Fruit fly (Drosophila melanogaster): Measurements from ENCODE around the gene CG42553.
A peak's percentile ranks its signal among the peaks of the same experiment; 100 is the strongest.
"Not testable (repeated sequence)": the region's sequence is repeated elsewhere in the genome, so short reads cannot be mapped to it uniquely, and the experiment has no call there.

The CG42553 gene

dm6 chr3L:857063-858015 is 23.4 kb downstream of the CG42553 start, which contains the start of gene dpr20:
dpr20 (minus strand) TSS chr3L:857248.
- TF ChIP-seq dmrt93B (GFP tag; optimal IDR thresholded peaks at IDR 0.05): peak; percentile 6
- TF ChIP-seq sage (GFP tag; optimal IDR thresholded peaks at IDR 0.05): no peak
- no peak for TF ChIP-seq dl (GFP tag; optimal IDR thresholded peaks at IDR 0.05; ENCODE audit: insufficient read depth in 1 of 2, partially characterized antibody in 2 of 2)
- peak; percentile 42 for TF ChIP-seq br (GFP tag; optimal IDR thresholded peaks at IDR 0.05)
- peak; percentile 26 for TF ChIP-seq psq (GFP tag; optimal IDR thresholded peaks at IDR 0.05)
- peak; percentile 32 for TF ChIP-seq Hnf4 (GFP tag; optimal IDR thresholded peaks at IDR 0.05)
- TF ChIP-seq OdsH (GFP tag; optimal IDR thresholded peaks at IDR 0.05): peak; percentile 37
- no peak for TF ChIP-seq brk (GFP tag; optimal IDR thresholded peaks at IDR 0.05)
- peak; percentile 57 for TF ChIP-seq fru (GFP tag; optimal IDR thresholded peaks at IDR 0.05)
- TF ChIP-seq Dfd (GFP tag; optimal IDR thresholded peaks at IDR 0.05): no peak
- TF ChIP-seq sv (GFP tag; optimal IDR thresholded peaks at IDR 0.05): peak; percentile 57
- TF ChIP-seq CG32264 (GFP tag; optimal IDR thresholded peaks at IDR 0.05): peak; percentile 35
- peak; percentile 43 for TF ChIP-seq woc (GFP tag; optimal IDR thresholded peaks at IDR 0.05)
- no peak for TF ChIP-seq Hr83 (GFP tag; optimal IDR thresholded peaks at IDR 0.05; ENCODE audit: poor library complexity, severe bottlenecking)
- no peak for TF ChIP-seq Hr78 (GFP tag; optimal IDR thresholded peaks at IDR 0.05)
- TF ChIP-seq jim (GFP tag; optimal IDR thresholded peaks at IDR 0.05): no peak
- no peak for TF ChIP-seq Abd-B (GFP tag; optimal IDR thresholded peaks at IDR 0.05)
- TF ChIP-seq HLH106 (tag; optimal IDR thresholded peaks at IDR 0.05): peak; percentile 73
- no peak for TF ChIP-seq Myc (optimal IDR thresholded peaks at IDR 0.05)
- no peak for TF ChIP-seq tai (GFP tag; optimal IDR thresholded peaks at IDR 0.05)
- peak; percentile 20 for TF ChIP-seq CG9705 (GFP tag; optimal IDR thresholded peaks at IDR 0.05)
- no peak for TF ChIP-seq Vsx2 (GFP tag; optimal IDR thresholded peaks at IDR 0.05; ENCODE audit: partially characterized antibody)
- TF ChIP-seq Dif (GFP tag; optimal IDR thresholded peaks at IDR 0.05; ENCODE audit: partially characterized antibody): no peak
- TF ChIP-seq CrebA (GFP tag; optimal IDR thresholded peaks at IDR 0.05; ENCODE audit: borderline replicate concordance): no peak
- TF ChIP-seq Rel (GFP tag; optimal IDR thresholded peaks at IDR 0.05): no peak
- TF ChIP-seq Rel (tag; optimal IDR thresholded peaks at IDR 0.05): peak; percentile 32
- peak; percentile 48 for TF ChIP-seq Sp1 (GFP tag; optimal IDR thresholded peaks at IDR 0.05)
- TF ChIP-seq N (GFP tag; optimal IDR thresholded peaks at IDR 0.05): no peak
- peak; percentile 67 for TF ChIP-seq rgr (GFP tag; optimal IDR thresholded peaks at IDR 0.05)
- no peak for TF ChIP-seq dsf (GFP tag; optimal IDR thresholded peaks at IDR 0.05; ENCODE audit: borderline replicate concordance)
- TF ChIP-seq pan (optimal IDR thresholded peaks at IDR 0.05): no peak
- TF ChIP-seq Jra (GFP tag; optimal IDR thresholded peaks at IDR 0.05): no peak
- no peak for TF ChIP-seq Mio (GFP tag; optimal IDR thresholded peaks at IDR 0.05)
- no peak for TF ChIP-seq GATAd (GFP tag; optimal IDR thresholded peaks at IDR 0.05)
- peak in 1 of 2 experiments; percentile 70 for TF ChIP-seq foxo (GFP tag; optimal IDR thresholded peaks at IDR 0.05)
- TF ChIP-seq lola (GFP tag; optimal IDR thresholded peaks at IDR 0.05): no peak
- TF ChIP-seq h (GFP tag; optimal IDR thresholded peaks at IDR 0.05): peak; percentile 76
- peak; percentile 62 for TF ChIP-seq ey (GFP tag; optimal IDR thresholded peaks at IDR 0.05)
- no peak for TF ChIP-seq usp (GFP tag; optimal IDR thresholded peaks at IDR 0.05)

- TF ChIP-seq Hnf4, dmrt93B, lola (GFP tag; optimal IDR thresholded peaks at IDR 0.05): not testable (repeated sequence)
These were observed 31.2 kb downstream of the CG42553 start, which contains the start of gene CG12502 for dm6 chr3L:865096-865495. CG12502 (plus strand) TSS chr3L:865396.

All from whole organism, wandering third instar larva.